Fruit fly (Drosophila melanogaster) whole organism, embryonic: ENCODE data around the gene Cad99C.

Experiments
- Adf1 ChIP-seq: fragments of 200-800 bp; sonication (Bioruptor generic); IDR thresholded peaks from 2 replicates; pipeline ENCODE4 v1.3.6; 2022; ENCODE audit warnings: missing biosample characterization, missing genetic modification characterization
- CG10147 ChIP-seq: fragments of 200-800 bp; sonication (Bioruptor generic); optimal IDR thresholded peaks from 2 replicates; lab custom pipeline; 2019; ENCODE audit warnings: missing biosample characterization, mild to moderate bottlenecking, missing genetic modification characterization, moderate library complexity
- CG10366 ChIP-seq: fragments of 200-800 bp; sonication (Bioruptor generic); IDR thresholded peaks from 2 replicates; pipeline ENCODE4 v1.3.6; 2022; ENCODE audit warnings: missing biosample characterization, missing genetic modification characterization
- CG11398 ChIP-seq: fragments of 200-800 bp; sonication (Bioruptor generic); optimal IDR thresholded peaks from 2 replicates; lab custom pipeline; 2016; ENCODE audit warnings: missing biosample characterization, missing genetic modification characterization
- CG11504 ChIP-seq: fragments of 200-800 bp; sonication (Bioruptor generic); optimal IDR thresholded peaks from 3 replicates; lab custom pipeline; 2019; ENCODE audit warnings: missing biosample characterization, mild to moderate bottlenecking, missing genetic modification characterization, moderate library complexity
- CG13424 ChIP-seq: fragments of 200-800 bp; sonication (Bioruptor generic); optimal IDR thresholded peaks from 2 replicates; lab custom pipeline; 2019; ENCODE audit warnings: missing biosample characterization, mild to moderate bottlenecking, missing genetic modification characterization, moderate library complexity
- CG14050 ChIP-seq: fragments of 200-800 bp; sonication (Bioruptor generic); IDR thresholded peaks from 3 replicates; pipeline ENCODE4 v1.3.6; 2022; ENCODE audit warnings: missing biosample characterization, missing genetic modification characterization
- CG16815 ChIP-seq: fragments of 200-800 bp; sonication (Bioruptor generic); optimal IDR thresholded peaks from 3 replicates; lab custom pipeline; 2017; ENCODE audit warnings: missing biosample characterization, mild to moderate bottlenecking, missing genetic modification characterization
- CG2116 ChIP-seq: fragments of 200-800 bp; sonication (Bioruptor generic); optimal IDR thresholded peaks from 3 replicates; lab custom pipeline; 2018; ENCODE audit warnings: missing biosample characterization, mild to moderate bottlenecking, missing genetic modification characterization
- CG2120 ChIP-seq: fragments of 200-800 bp; sonication (Bioruptor generic); optimal IDR thresholded peaks from 3 replicates; lab custom pipeline; 2016; ENCODE audit warnings: missing biosample characterization, missing genetic modification characterization
- CG2129 ChIP-seq: fragments of 200-800 bp; sonication (Bioruptor generic); IDR thresholded peaks from 2 replicates; pipeline ENCODE4 v1.3.6; 2022; ENCODE audit warnings: missing biosample characterization, missing genetic modification characterization; ENCODE audit not compliant: partially characterized antibody
- CG32532 ChIP-seq: fragments of 200-800 bp; sonication (Bioruptor generic); IDR thresholded peaks from 2 replicates; pipeline ENCODE4 v1.3.6; 2022; ENCODE audit warnings: missing biosample characterization, missing genetic modification characterization
- CG3407 ChIP-seq: fragments of 200-800 bp; sonication (Bioruptor generic); optimal IDR thresholded peaks from 2 replicates; lab custom pipeline; 2018; ENCODE audit warnings: missing biosample characterization, mild to moderate bottlenecking, missing genetic modification characterization
- CG4424 ChIP-seq: fragments of 200-800 bp; sonication (Bioruptor generic); optimal IDR thresholded peaks from 3 replicates; lab custom pipeline; 2016; ENCODE audit warnings: missing biosample characterization, missing genetic modification characterization
- CG6854 ChIP-seq: fragments of 200-800 bp; sonication (Bioruptor generic); optimal IDR thresholded peaks from 3 replicates; lab custom pipeline; 2017; ENCODE audit warnings: missing biosample characterization, mild to moderate bottlenecking, missing genetic modification characterization
- CG8290 ChIP-seq, 3 experiments: fragments of 200-800 bp; sonication (Bioruptor generic); optimal IDR thresholded peaks; 2 replicates each; lab custom pipeline; 2016 to 2019; ENCODE audit warnings: missing biosample characterization in 3 of 3, missing genetic modification characterization in 3 of 3, mild to moderate bottlenecking in 2 of 3, moderate library complexity in 1 of 3
- CG8924 ChIP-seq: fragments of 200-800 bp; optimal IDR thresholded peaks from 3 replicates; lab custom pipeline; 2019; ENCODE audit warnings: missing biosample characterization, mild to moderate bottlenecking, missing genetic modification characterization, moderate library complexity
- CG9609 ChIP-seq: fragments of 200-800 bp; sonication (Bioruptor generic); optimal IDR thresholded peaks from 3 replicates; lab custom pipeline; 2016; ENCODE audit warnings: missing biosample characterization, missing genetic modification characterization
- CG9932 ChIP-seq: fragments of 200-800 bp; sonication (Bioruptor generic); IDR thresholded peaks from 2 replicates; pipeline ENCODE4 v1.3.6; 2022; ENCODE audit warnings: missing biosample characterization, missing genetic modification characterization
- Dad ChIP-seq: fragments of 200-800 bp; sonication (Bioruptor generic); optimal IDR thresholded peaks from 3 replicates; lab custom pipeline; 2016; ENCODE audit warnings: missing biosample characterization, missing genetic modification characterization
- Dll ChIP-seq: fragments of 200-800 bp; sonication (Bioruptor generic); IDR thresholded peaks from 4 replicates; pipeline ENCODE4 v1.3.6; 2022; ENCODE audit warnings: missing biosample characterization, missing genetic modification characterization; ENCODE audit not compliant: partially characterized antibody
- Dp ChIP-seq: fragments of 200-800 bp; sonication (Bioruptor generic); optimal IDR thresholded peaks from 2 replicates; lab custom pipeline; 2018; ENCODE audit warnings: missing biosample characterization, mild to moderate bottlenecking, missing genetic modification characterization, moderate library complexity
- Ets97D ChIP-seq: fragments of 200-800 bp; sonication (Bioruptor generic); optimal IDR thresholded peaks from 3 replicates; lab custom pipeline; 2016; ENCODE audit warnings: missing biosample characterization, missing genetic modification characterization
- H2.0 ChIP-seq: fragments of 200-800 bp; sonication (Bioruptor generic); IDR thresholded peaks from 2 replicates; pipeline ENCODE4 v1.3.6; 2022; ENCODE audit warnings: missing biosample characterization, missing genetic modification characterization
- HmgZ ChIP-seq: fragments of 200-800 bp; sonication (Bioruptor generic); optimal IDR thresholded peaks from 2 replicates; lab custom pipeline; 2018; ENCODE audit warnings: missing biosample characterization, mild to moderate bottlenecking, missing genetic modification characterization
- MBD-R2 ChIP-seq: fragments of 200-800 bp; sonication (Bioruptor generic); IDR thresholded peaks from 2 replicates; pipeline ENCODE4 v1.3.6; 2022; ENCODE audit warnings: missing biosample characterization, missing genetic modification characterization
- MTF-1 ChIP-seq: fragments of 200-800 bp; sonication (Bioruptor generic); optimal IDR thresholded peaks from 2 replicates; lab custom pipeline; 2018; ENCODE audit warnings: missing biosample characterization, mild to moderate bottlenecking, missing genetic modification characterization, borderline replicate concordance
- Max ChIP-seq: fragments of 200-800 bp; sonication (Bioruptor generic); optimal IDR thresholded peaks from 2 replicates; lab custom pipeline; 2016; ENCODE audit warnings: missing biosample characterization, mild to moderate bottlenecking, missing genetic modification characterization
- Med ChIP-seq: fragments of 200-800 bp; sonication (Bioruptor generic); peaks from one replicate; lab custom pipeline; 2016; ENCODE audit warnings: missing biosample characterization, missing genetic modification characterization, mild to moderate bottlenecking, inconsistent platforms, moderate library complexity
- Opbp ChIP-seq: fragments of 200-800 bp; sonication (Bioruptor generic); IDR thresholded peaks from 3 replicates; pipeline ENCODE4 v1.3.6; 2022; ENCODE audit warnings: missing biosample characterization, missing genetic modification characterization; ENCODE audit not compliant: partially characterized antibody
- Sin3A ChIP-seq: fragments of >200 bp; optimal IDR thresholded peaks from 2 replicates; lab custom pipeline; 2018
- Sry-δ ChIP-seq: fragments of 200-800 bp; sonication (Bioruptor generic); optimal IDR thresholded peaks from 2 replicates; lab custom pipeline; 2016; ENCODE audit warnings: missing biosample characterization, missing genetic modification characterization
- Ssrp ChIP-seq: fragments of 200-800 bp; sonication (Bioruptor generic); optimal IDR thresholded peaks from 2 replicates; lab custom pipeline; 2018; ENCODE audit warnings: missing biosample characterization, mild to moderate bottlenecking, missing genetic modification characterization, moderate library complexity
- Stat92E ChIP-seq, 3 experiments: fragments of >200 bp in 2 of 3; fragments of 200-800 bp in 1 of 3; sonication (Bioruptor generic) in 1 of 3; optimal IDR thresholded peaks; 2 replicates each; lab custom pipeline; 2017 to 2019; ENCODE audit warnings: missing biosample characterization in 3 of 3, missing genetic modification characterization in 3 of 3, mild to moderate bottlenecking in 1 of 3, moderate library complexity in 1 of 3
- ara ChIP-seq: fragments of 200-800 bp; sonication (Bioruptor generic); IDR thresholded peaks from 2 replicates; pipeline ENCODE4 v1.3.6; 2022; ENCODE audit warnings: missing biosample characterization, missing genetic modification characterization
- az2 ChIP-seq: fragments of 200-800 bp; sonication (Bioruptor generic); optimal IDR thresholded peaks from 3 replicates; lab custom pipeline; 2016; ENCODE audit warnings: missing biosample characterization, missing genetic modification characterization
- ci ChIP-seq: fragments of 200-800 bp; sonication (Bioruptor generic); IDR thresholded peaks from 3 replicates; pipeline ENCODE4 v1.3.6; 2022; ENCODE audit warnings: missing biosample characterization, missing genetic modification characterization
- danr ChIP-seq: fragments of 200-800 bp; sonication (Bioruptor generic); IDR thresholded peaks from 2 replicates; pipeline ENCODE4 v1.3.6; 2022; ENCODE audit warnings: missing biosample characterization, missing genetic modification characterization
- dmrt11E ChIP-seq: fragments of 200-800 bp; sonication (Bioruptor generic); optimal IDR thresholded peaks from 3 replicates; lab custom pipeline; 2018; ENCODE audit warnings: missing biosample characterization, mild to moderate bottlenecking, missing genetic modification characterization, moderate library complexity
- gt ChIP-seq: fragments of 200-800 bp; sonication (Bioruptor generic); IDR thresholded peaks from 2 replicates; pipeline ENCODE4 v1.3.6; 2022; ENCODE audit warnings: missing biosample characterization, missing genetic modification characterization
- ham ChIP-seq: fragments of 200-800 bp; sonication (Bioruptor generic); IDR thresholded peaks from 2 replicates; pipeline ENCODE4 v1.3.6; 2022; ENCODE audit warnings: missing biosample characterization, missing genetic modification characterization
- klu ChIP-seq: fragments of 200-800 bp; sonication (Bioruptor generic); IDR thresholded peaks from 2 replicates; pipeline ENCODE4 v1.3.6; 2022; ENCODE audit warnings: missing biosample characterization, missing genetic modification characterization
- kni ChIP-seq: fragments of 200-800 bp; sonication (Bioruptor generic); optimal IDR thresholded peaks from 3 replicates; lab custom pipeline; 2017; ENCODE audit warnings: mild to moderate bottlenecking, missing biosample characterization, missing genetic modification reagents, missing genetic modification characterization
- phol ChIP-seq: fragments of 200-800 bp; sonication (Bioruptor generic); optimal IDR thresholded peaks from 3 replicates; lab custom pipeline; 2018; ENCODE audit warnings: missing biosample characterization, mild to moderate bottlenecking, missing genetic modification characterization, moderate library complexity
- schlank ChIP-seq: fragments of 200-800 bp; sonication (Bioruptor generic); optimal IDR thresholded peaks from 2 replicates; lab custom pipeline; 2018; ENCODE audit warnings: missing biosample characterization, mild to moderate bottlenecking, missing genetic modification characterization
- seq ChIP-seq: fragments of 200-800 bp; sonication (Bioruptor generic); IDR thresholded peaks from 2 replicates; pipeline ENCODE4 v1.3.6; 2022; ENCODE audit warnings: missing biosample characterization, missing genetic modification characterization
- tap ChIP-seq: fragments of 200-800 bp; optimal IDR thresholded peaks from 3 replicates; lab custom pipeline; 2019; ENCODE audit warnings: missing biosample characterization, mild to moderate bottlenecking, missing genetic modification characterization, moderate library complexity
- twi ChIP-seq: fragments of 200-800 bp; optimal IDR thresholded peaks from 2 replicates; lab custom pipeline; 2019; ENCODE audit warnings: missing biosample characterization, mild to moderate bottlenecking, missing genetic modification characterization, moderate library complexity
- wor ChIP-seq: fragments of 200-800 bp; sonication (Bioruptor generic); IDR thresholded peaks from 2 replicates; pipeline ENCODE4 v1.3.6; 2022; ENCODE audit warnings: missing biosample characterization, missing genetic modification characterization

Gene Cad99C

DNA sequence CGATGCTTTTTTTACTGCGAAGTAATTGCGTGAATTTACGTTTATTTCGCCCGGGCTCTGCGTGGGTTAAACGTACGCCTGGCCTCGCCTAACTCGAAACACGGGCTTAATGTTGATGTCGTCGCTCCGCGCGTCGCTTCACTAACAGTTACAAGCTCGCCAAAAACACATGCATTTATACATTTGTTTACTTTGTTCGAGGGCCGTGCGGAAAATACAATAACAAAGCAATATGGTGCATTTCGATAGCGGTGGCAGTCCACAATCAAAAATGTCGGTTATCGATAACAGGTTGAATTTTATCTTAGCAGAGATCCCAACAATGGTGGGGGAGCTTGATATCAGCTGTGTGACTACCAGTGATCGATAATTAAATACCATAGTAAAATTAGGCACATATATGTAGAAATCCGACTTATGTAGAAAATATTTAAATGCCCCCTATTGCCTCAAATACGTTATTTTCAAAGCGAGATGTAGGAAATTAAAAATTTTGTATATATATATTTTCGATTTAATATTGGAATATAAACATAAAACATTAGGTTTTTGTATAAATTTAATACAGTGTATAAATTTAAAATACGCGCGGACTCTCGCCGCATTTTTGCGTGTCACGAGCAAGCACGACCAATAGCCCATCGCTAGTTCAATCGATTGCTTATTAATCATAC lies 27.4 kb downstream of the Cad99C start, which contains the start of gene Zip99C (continued):
- TF ChIP-seq az2: peak; percentile 39
- TF ChIP-seq CG9932: peak; percentile 83
- TF ChIP-seq dmrt11E: peak; percentile 12
- peak; percentile 36 for TF ChIP-seq CG4424 (GFP tag; lab: Kevin White, UChicago)
- peak; percentile 63 for TF ChIP-seq Sin3A (lab: Kevin White, UChicago)
- TF ChIP-seq kni (GFP tag; lab: Kevin White, UChicago): no peak
- no peak for TF ChIP-seq schlank (tag; lab: Kevin White, UChicago)
- TF ChIP-seq MBD-R2 (GFP tag; lab: Robert Waterston, UW): peak; percentile 45
- TF ChIP-seq ham (GFP tag; lab: Robert Waterston, UW): no peak
- TF ChIP-seq CG13424 (tag; lab: Kevin White, UChicago): peak; percentile 23
- no peak for TF ChIP-seq seq (GFP tag; lab: Robert Waterston, UW)
- TF ChIP-seq Dll (GFP tag; lab: Robert Waterston, UW): peak; percentile 98
- no peak for TF ChIP-seq Adf1 (GFP tag; lab: Robert Waterston, UW)
- TF ChIP-seq CG2129 (GFP tag; lab: Robert Waterston, UW): peak; percentile 79; the same call in 1 of the 2 replicates
- peak; percentile 2 for TF ChIP-seq Dad (GFP tag; lab: Kevin White, UChicago)
- peak; percentile 93 for TF ChIP-seq Sry-δ (GFP tag; lab: Kevin White, UChicago)
- TF ChIP-seq danr (GFP tag; lab: Robert Waterston, UW): no peak
- TF ChIP-seq Max (GFP tag; lab: Kevin White, UChicago): peak; percentile 55
- TF ChIP-seq CG10366: peak; percentile 24; the same call in 1 of the 2 replicates
- no peak for TF ChIP-seq CG11398 (GFP tag; lab: Kevin White, UChicago)
- no peak for TF ChIP-seq CG10147
- peak; percentile 33; the same call in 2 of the 3 replicates for TF ChIP-seq ci (GFP tag; lab: Robert Waterston, UW)
- peak; percentile 66 for TF ChIP-seq CG2120 (GFP tag; lab: Kevin White, UChicago)
- peak; percentile 86 for TF ChIP-seq Med (GFP tag; lab: Kevin White, UChicago)
- TF ChIP-seq CG2116: peak; percentile 97
- peak; percentile 5 for TF ChIP-seq CG6854 (GFP tag; lab: Kevin White, UChicago)
- no peak for TF ChIP-seq CG9609
- TF ChIP-seq tap: peak; percentile 39
- peak; percentile 16 for TF ChIP-seq twi (tag; lab: Kevin White, UChicago)
- TF ChIP-seq gt: no peak
- peak; percentile 10 for TF ChIP-seq CG16815 (GFP tag; lab: Kevin White, UChicago)
- peak; percentile 30 for TF ChIP-seq HmgZ (tag; lab: Kevin White, UChicago)
- TF ChIP-seq Dp: peak; percentile 90
- no peak for TF ChIP-seq wor (GFP tag; lab: Robert Waterston, UW)
- TF ChIP-seq ara (GFP tag; lab: Robert Waterston, UW): no peak
- no peak for TF ChIP-seq CG32532 (GFP tag; lab: Robert Waterston, UW)
- no peak for TF ChIP-seq CG11504
- TF ChIP-seq CG3407 (GFP tag; lab: Kevin White, UChicago): no peak
- peak; percentile 89 for TF ChIP-seq Opbp (GFP tag; lab: Robert Waterston, UW)
- peak; percentile 74 for TF ChIP-seq CG8290 (GFP tag; optimal IDR thresholded peaks at IDR 0.05; lab: Kevin White, UChicago)
- peak; percentile 11 to 87 for TF ChIP-seq CG8290 (tag; optimal IDR thresholded peaks at IDR 0.05; lab: Kevin White, UChicago)
- TF ChIP-seq Ets97D (GFP tag; lab: Kevin White, UChicago): peak; percentile 72
- TF ChIP-seq H2.0: peak; percentile 36; the same call in 1 of the 2 replicates
- TF ChIP-seq klu (GFP tag; lab: Robert Waterston, UW): 0 out of 2 replicates have a peak, but pooled peaks have one; percentile 10
- TF ChIP-seq Stat92E (GFP tag; optimal IDR thresholded peaks at IDR 0.05; lab: Kevin White, UChicago): peak in 1 of 3 experiments; percentile 80
- TF ChIP-seq MTF-1: peak; percentile 100
- no peak for TF ChIP-seq CG14050 (GFP tag; lab: Robert Waterston, UW)
- peak; percentile 8 for TF ChIP-seq Ssrp (tag; lab: Kevin White, UChicago)
- peak; percentile 44 for TF ChIP-seq CG8924
- peak; percentile 93 for TF ChIP-seq phol (tag; lab: Kevin White, UChicago)
